Fruit fly (Drosophila melanogaster): ENCODE results near the gene otu.

otu gene

DNA sequence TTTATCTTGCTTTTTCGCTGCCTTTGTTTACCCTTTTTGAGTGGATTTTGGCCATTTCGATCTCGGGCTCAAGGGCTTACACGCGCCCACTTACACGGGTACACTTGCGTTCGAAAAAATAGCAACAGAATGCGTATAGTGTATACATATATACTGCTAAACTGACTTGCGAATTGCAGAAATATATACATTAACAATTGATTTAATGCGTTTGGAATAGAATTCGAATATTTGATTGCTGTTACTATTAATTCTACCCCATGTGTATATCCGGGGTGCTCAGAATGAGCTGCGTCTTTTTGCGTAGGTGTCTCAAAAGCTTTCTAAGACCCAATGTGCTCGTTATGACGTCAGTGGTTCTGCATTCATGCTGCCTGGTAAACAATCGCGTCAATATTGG is 4.1 kb upstream of the otu start (continued):
- no peak for TF ChIP-seq crc (GFP tag; optimal IDR thresholded peaks at IDR 0.05)
- TF ChIP-seq salm (tag; optimal IDR thresholded peaks at IDR 0.05) = no peak
- no peak for TF ChIP-seq btn (GFP tag; optimal IDR thresholded peaks at IDR 0.05)
- TF ChIP-seq Doc2 (GFP tag; IDR thresholded peaks at IDR 0.05) = peak; percentile 50; the same call in 1 of the 2 replicates
- TF ChIP-seq tx (GFP tag; optimal IDR thresholded peaks at IDR 0.05) = no peak
- TF ChIP-seq nerfin-1 (tag; optimal IDR thresholded peaks at IDR 0.05) = no peak
- no peak for TF ChIP-seq Deaf1 (tag; optimal IDR thresholded peaks at IDR 0.05)
- no peak for TF ChIP-seq tin (GFP tag; optimal IDR thresholded peaks at IDR 0.05)
- TF ChIP-seq knrl (GFP tag; IDR thresholded peaks at IDR 0.05; ENCODE audit: partially characterized antibody) = no peak
- peak; percentile 22 for TF ChIP-seq CG18619 (GFP tag; optimal IDR thresholded peaks at IDR 0.05)
- TF ChIP-seq cg (GFP tag; optimal IDR thresholded peaks at IDR 0.05) = no peak
- TF ChIP-seq CG4854 (GFP tag; optimal IDR thresholded peaks at IDR 0.05) = no peak
- TF ChIP-seq CG18476 (GFP tag; optimal IDR thresholded peaks at IDR 0.05) = peak; percentile 29
- TF ChIP-seq C15 (GFP tag; IDR thresholded peaks at IDR 0.05) = 0 out of 3 replicates have a peak, but pooled peaks have one; percentile 20
- no peak for TF ChIP-seq CG6765 (GFP tag; optimal IDR thresholded peaks at IDR 0.05)
- TF ChIP-seq dan (GFP tag; IDR thresholded peaks at IDR 0.05) = no peak
- TF ChIP-seq org-1 (GFP tag; optimal IDR thresholded peaks at IDR 0.05) = peak; percentile 50
- TF ChIP-seq kay (GFP tag; optimal IDR thresholded peaks at IDR 0.05) = no peak
- 0 out of 3 replicates have a peak, but pooled peaks have one; percentile 26 for TF ChIP-seq sr (GFP tag; IDR thresholded peaks at IDR 0.05)
- no peak for TF ChIP-seq CG1832 (GFP tag; optimal IDR thresholded peaks at IDR 0.05)
- no peak for TF ChIP-seq CG1792 (GFP tag; optimal IDR thresholded peaks at IDR 0.05)
- no peak for TF ChIP-seq Sox100B (GFP tag; optimal IDR thresholded peaks at IDR 0.05)
- no peak for TF ChIP-seq CG4404 (GFP tag; IDR thresholded peaks at IDR 0.05)
- no peak for TF ChIP-seq CG11723 (GFP tag; optimal IDR thresholded peaks at IDR 0.05)
- TF ChIP-seq CG8924 (tag; optimal IDR thresholded peaks at IDR 0.05) = no peak

DNA sequence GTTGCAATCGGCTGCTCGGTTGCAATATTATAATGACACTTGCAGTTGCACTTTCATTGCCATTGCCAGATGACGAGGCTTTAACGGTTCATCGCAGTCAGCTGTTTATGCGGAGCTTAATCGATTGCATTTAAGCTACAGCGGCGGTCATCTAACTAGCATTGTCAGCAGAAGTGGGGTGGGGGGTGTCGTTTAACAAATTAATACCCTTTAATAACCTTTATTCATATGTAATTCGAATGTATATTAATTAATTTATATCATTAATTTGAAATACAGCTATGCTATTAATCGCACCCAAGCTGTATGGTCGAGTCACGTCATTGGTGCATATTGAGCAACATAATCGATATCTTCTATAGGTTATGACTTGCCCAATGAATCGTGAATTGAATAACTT is 3.5 kb upstream of the otu start:
- no peak for TF ChIP-seq CG10543 (GFP tag; optimal IDR thresholded peaks at IDR 0.05)
- peak; percentile 79; the same call in 2 of the 3 replicates for TF ChIP-seq CG11093 (GFP tag; IDR thresholded peaks at IDR 0.05)
- peak; percentile 67 for TF ChIP-seq grau (tag; optimal IDR thresholded peaks at IDR 0.05)
- no peak for TF ChIP-seq B-H2 (GFP tag; optimal IDR thresholded peaks at IDR 0.05)
- TF ChIP-seq pnt (GFP tag; optimal IDR thresholded peaks at IDR 0.05) = no peak
- peak; percentile 65 for TF ChIP-seq CG4820 (GFP tag; optimal IDR thresholded peaks at IDR 0.05)
- TF ChIP-seq Aef1 (GFP tag; IDR thresholded peaks at IDR 0.05) = peak; percentile 83
- TF ChIP-seq HLH54F (GFP tag; optimal IDR thresholded peaks at IDR 0.05) = no peak
- TF ChIP-seq oc (tag; optimal IDR thresholded peaks at IDR 0.05) = peak; percentile 84
- TF ChIP-seq mam (GFP tag; optimal IDR thresholded peaks at IDR 0.05) = peak; percentile 25
- TF ChIP-seq CG1233 (GFP tag; optimal IDR thresholded peaks at IDR 0.05) = peak; percentile 73
- peak; percentile 86 for TF ChIP-seq tap (tag; optimal IDR thresholded peaks at IDR 0.05)
- peak; percentile 41 for TF ChIP-seq CG13123 (GFP tag; optimal IDR thresholded peaks at IDR 0.05)
- peak; percentile 73; the same call in 1 of the 2 replicates for TF ChIP-seq CG32767 (GFP tag; IDR thresholded peaks at IDR 0.05)
- peak; percentile 81 for TF ChIP-seq CG2712 (tag; optimal IDR thresholded peaks at IDR 0.05)
- TF ChIP-seq so (GFP tag; IDR thresholded peaks at IDR 0.05) = peak; percentile 84; the same call in 2 of the 3 replicates
- TF ChIP-seq CG10147 (GFP tag; optimal IDR thresholded peaks at IDR 0.05) = peak; percentile 44
- no peak for TF ChIP-seq Camta (GFP tag; optimal IDR thresholded peaks at IDR 0.05)
- peak; percentile 92 for TF ChIP-seq HLH3B (GFP tag; IDR thresholded peaks at IDR 0.05)
- TF ChIP-seq HLHmδ (GFP tag; optimal IDR thresholded peaks at IDR 0.05) = no peak
- peak; percentile 18 for TF ChIP-seq CG17802 (tag; optimal IDR thresholded peaks at IDR 0.05)
- TF ChIP-seq repo (GFP tag; optimal IDR thresholded peaks at IDR 0.05) = no peak
- TF ChIP-seq CG8089 (GFP tag; optimal IDR thresholded peaks at IDR 0.05) = peak; percentile 7
- TF ChIP-seq jigr1 (GFP tag; IDR thresholded peaks at IDR 0.05) = peak; percentile 68; the same call in 1 of the 3 replicates
- TF ChIP-seq h (optimal IDR thresholded peaks at IDR 0.05) = no peak
- TF ChIP-seq wor (GFP tag; IDR thresholded peaks at IDR 0.05) = peak; percentile 76
- peak; percentile 68 for TF ChIP-seq CG30403 (GFP tag; optimal IDR thresholded peaks at IDR 0.05)
- no peak for TF ChIP-seq luna (GFP tag; optimal IDR thresholded peaks at IDR 0.05)
